1 fruit fly cellular context compared by ENCODE assay signal in genomic region chr3R:29290588-29291530, dm6.
TF ChIP-seq lines count a peak whose summit lies in the region.

No protein-coding gene starts in this region.

TF ChIP-seq in whole organism, embryonic, 481 proteins besides CTCF, POLR2A, EP300 and RAD21 (continued from another document):
- TF ChIP-seq sob (GFP tag; IDR thresholded peaks at IDR 0.05; lab: Robert Waterston, UW) (peak; percentile 31; the same call in 1 of the 2 replicates), HmgD (GFP tag; optimal IDR thresholded peaks at IDR 0.05; lab: Kevin White, UChicago) (no peak), CG14710 (tag; optimal IDR thresholded peaks at IDR 0.05; lab: Kevin White, UChicago) (peak; percentile 9), mirr (GFP tag; optimal IDR thresholded peaks at IDR 0.05; lab: Kevin White, UChicago) (no peak), trem (tag; optimal IDR thresholded peaks at IDR 0.05; lab: Kevin White, UChicago) (peak; percentile 1), CG17359 (tag; optimal IDR thresholded peaks at IDR 0.05; lab: Kevin White, UChicago) (peak; percentile 25), lov (optimal IDR thresholded peaks at IDR 0.05; lab: Kevin White, UChicago) (no peak), lov (GFP tag; IDR thresholded peaks at IDR 0.05; lab: Robert Waterston, UW) (0 out of 3 replicates have a peak, but pooled peaks have one; percentile 53), BEAF-32 (GFP tag; optimal IDR thresholded peaks at IDR 0.05; lab: Kevin White, UChicago) (no peak), Ssrp (tag; optimal IDR thresholded peaks at IDR 0.05; lab: Kevin White, UChicago) (no peak), Rx (GFP tag; IDR thresholded peaks at IDR 0.05; lab: Robert Waterston, UW) (0 out of 2 replicates have a peak, but pooled peaks have one; percentile 35), H15 (GFP tag; IDR thresholded peaks at IDR 0.05; lab: Robert Waterston, UW) (no peak), Stat92E (GFP tag; optimal IDR thresholded peaks at IDR 0.05; lab: Kevin White, UChicago) (no peak), CG7556 (GFP tag; optimal IDR thresholded peaks at IDR 0.05; lab: Kevin White, UChicago) (no peak), D19B (GFP tag; optimal IDR thresholded peaks at IDR 0.05; lab: Kevin White, UChicago) (no peak), CG4424 (GFP tag; optimal IDR thresholded peaks at IDR 0.05; lab: Kevin White, UChicago) (no peak), Opbp (GFP tag; IDR thresholded peaks at IDR 0.05; lab: Robert Waterston, UW; ENCODE audit: partially characterized antibody) (no peak), grn (GFP tag; optimal IDR thresholded peaks at IDR 0.05; lab: Kevin White, UChicago) (no peak), CG4854 (GFP tag; optimal IDR thresholded peaks at IDR 0.05; lab: Kevin White, UChicago) (no peak), CG32772 (GFP tag; IDR thresholded peaks at IDR 0.05; lab: Robert Waterston, UW) (no peak), CG15479 (GFP tag; optimal IDR thresholded peaks at IDR 0.05; lab: Kevin White, UChicago) (peak; percentile 60), CG10267 (tag; optimal IDR thresholded peaks at IDR 0.05; lab: Kevin White, UChicago) (peak; percentile 9), tin (GFP tag; optimal IDR thresholded peaks at IDR 0.05; lab: Kevin White, UChicago) (no peak), lmd (GFP tag; IDR thresholded peaks at IDR 0.05; lab: Robert Waterston, UW) (peak; percentile 33; the same call in 1 of the 2 replicates), CG9609 (GFP tag; optimal IDR thresholded peaks at IDR 0.05; lab: Kevin White, UChicago) (no peak), NFAT (GFP tag; IDR thresholded peaks at IDR 0.05; lab: Robert Waterston, UW) (no peak), CG10366 (GFP tag; IDR thresholded peaks at IDR 0.05; lab: Robert Waterston, UW) (no peak), CG1024 (GFP tag; IDR thresholded peaks at IDR 0.05; lab: Robert Waterston, UW) (no peak), Blimp-1 (GFP tag; optimal IDR thresholded peaks at IDR 0.05; lab: Kevin White, UChicago) (peak; percentile 17), MTF-1 (GFP tag; optimal IDR thresholded peaks at IDR 0.05; lab: Kevin White, UChicago; ENCODE audit: borderline replicate concordance) (no peak), CG17802 (tag; optimal IDR thresholded peaks at IDR 0.05; lab: Kevin White, UChicago) (no peak), gt (GFP tag; IDR thresholded peaks at IDR 0.05; lab: Robert Waterston, UW) (no peak), Gsc (GFP tag; IDR thresholded peaks at IDR 0.05; lab: Robert Waterston, UW) (no peak), CG16813 (GFP tag; IDR thresholded peaks at IDR 0.05; lab: Robert Waterston, UW; ENCODE audit: partially characterized antibody) (no peak), Dip3 (GFP tag; optimal IDR thresholded peaks at IDR 0.05; lab: Kevin White, UChicago) (no peak), pros (GFP tag; optimal IDR thresholded peaks at IDR 0.05; lab: Kevin White, UChicago) (no peak), CG11456 (GFP tag; IDR thresholded peaks at IDR 0.05; lab: Robert Waterston, UW) (0 out of 3 replicates have a peak, but pooled peaks have one; percentile 44), Elba2 (GFP tag; optimal IDR thresholded peaks at IDR 0.05; lab: Kevin White, UChicago) (no peak), Hand (GFP tag; optimal IDR thresholded peaks at IDR 0.05; lab: Kevin White, UChicago) (no peak), CG6689 (GFP tag; IDR thresholded peaks at IDR 0.05; lab: Robert Waterston, UW) (no peak), Scr (GFP tag; IDR thresholded peaks at IDR 0.05; lab: Robert Waterston, UW; ENCODE audit: partially characterized antibody) (no peak), wek (GFP tag; optimal IDR thresholded peaks at IDR 0.05; lab: Kevin White, UChicago) (no peak), MBD-R2 (GFP tag; IDR thresholded peaks at IDR 0.05; lab: Robert Waterston, UW) (no peak)
